Worm (Caenorhabditis elegans) whole organism, late embryonic: Measurements from ENCODE around the gene pgp-14.

Experiments
- F13H6.1 ChIP-seq: sonication (generic microtip); optimal IDR thresholded peaks from 2 replicates; lab custom pipeline; 2016; ENCODE audit warnings: missing genetic modification characterization, missing compliant biosample characterization
- ama-1 ChIP-seq: fragments of 150-350 bp; optimal IDR thresholded peaks from 2 replicates; lab custom pipeline; 2014
- dmd-4 ChIP-seq: sonication (generic microtip); optimal IDR thresholded peaks from 2 replicates; lab custom pipeline; 2016; ENCODE audit warnings: borderline replicate concordance, missing genetic modification characterization, missing compliant biosample characterization
- dve-1 ChIP-seq: sonication (generic microtip); optimal IDR thresholded peaks from 2 replicates; lab custom pipeline; 2017; ENCODE audit warnings: antibody characterized with exemption, mild to moderate bottlenecking, missing genetic modification characterization, missing compliant biosample characterization
- hlh-6 ChIP-seq: sonication (generic microtip); optimal IDR thresholded peaks from 2 replicates; lab custom pipeline; 2016; ENCODE audit warnings: missing genotype, missing genetic modification characterization, missing compliant biosample characterization
- lim-6 ChIP-seq: sonication (generic microtip); optimal IDR thresholded peaks from 2 replicates; lab custom pipeline; 2016; ENCODE audit warnings: missing genetic modification characterization, missing compliant biosample characterization
- pha-4 ChIP-seq: fragments of 150-350 bp; optimal IDR thresholded peaks from 2 replicates; lab custom pipeline; 2018; ENCODE audit warnings: missing biosample characterization, missing genetic modification reagents, missing genetic modification characterization
- ztf-16 ChIP-seq: sonication (generic microtip); optimal IDR thresholded peaks from 2 replicates; lab custom pipeline; 2017; ENCODE audit warnings: missing genetic modification characterization, missing compliant biosample characterization

- no peak for TF ChIP-seq pha-4 (tag; lab: Kevin White, UChicago)
- no peak for TF ChIP-seq lim-6 (tag; lab: Kevin White, UChicago)
- no peak for TF ChIP-seq ama-1 (lab: Kevin White, UChicago)
- no peak for TF ChIP-seq ztf-16
- TF ChIP-seq dve-1 (tag; lab: Kevin White, UChicago): no peak
- TF ChIP-seq dmd-4 (tag; lab: Kevin White, UChicago): no peak
- TF ChIP-seq hlh-6 (tag; lab: Kevin White, UChicago): no peak
- no peak for TF ChIP-seq F13H6.1 (tag; lab: Kevin White, UChicago)
Measured at ce11 chrX:12721429-12721828, 28.0 kb downstream of the pgp-14 start.
